Worm (Caenorhabditis elegans) whole organism, L4/young adult: Measurements from ENCODE around the gene ttr-53.

Experiments
- W03F9.2 ChIP-seq: fragments of 150-350 bp; optimal IDR thresholded peaks from 2 replicates; lab custom pipeline; 2014; ENCODE audit warnings: missing biosample characterization, missing genetic modification characterization
- dao-5 ChIP-seq: sonication (generic microtip); optimal IDR thresholded peaks from 2 replicates; lab custom pipeline; 2016; ENCODE audit warnings: missing genotype, missing genetic modification characterization, moderate library complexity, missing compliant biosample characterization
- him-1 ChIP-seq: sonication (generic microtip); optimal IDR thresholded peaks from 2 replicates; lab custom pipeline; 2016; ENCODE audit warnings: missing genotype, missing genetic modification reagents, missing genetic modification characterization, missing compliant biosample characterization

DNA sequence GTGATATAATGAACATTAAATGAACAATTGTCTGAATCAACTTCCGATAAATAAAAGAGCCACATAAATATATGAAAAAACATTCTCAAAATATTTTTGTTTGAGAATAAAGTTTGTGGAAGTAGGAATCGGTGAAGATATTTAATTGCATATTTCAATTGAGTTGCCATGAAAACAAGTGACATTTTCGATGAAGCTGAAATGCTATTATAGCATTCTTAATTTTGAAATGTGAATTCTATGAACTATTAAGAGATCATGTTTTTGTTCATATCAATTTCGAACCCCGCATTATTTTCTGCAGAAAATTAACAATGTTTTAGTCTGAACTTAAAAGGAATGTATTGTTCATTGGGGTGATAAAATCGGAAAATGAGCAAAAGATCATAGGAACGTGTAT lies 35.6 kb upstream of the ttr-53 start, which contains the start of gene irld-21:
- no peak for TF ChIP-seq him-1 (tag; lab: Kevin White, UChicago)
- no peak for TF ChIP-seq dao-5 (tag; lab: Kevin White, UChicago)
- TF ChIP-seq W03F9.2 (tag; lab: Kevin White, UChicago) = no peak
